Worm (Caenorhabditis elegans) whole organism, mixed stage, embryonic: ENCODE measurements around the gene srw-33.

Source experiments
- ceh-39 ChIP-seq: fragments of 150-350 bp; optimal IDR thresholded peaks from 2 replicates; lab custom pipeline; 2014; ENCODE audit warnings: missing biosample characterization, missing genetic modification characterization
- cnd-1 ChIP-seq: fragments of 200-800 bp; sonication (Bioruptor generic); optimal IDR thresholded peaks from 2 replicates; lab custom pipeline; 2018; ENCODE audit warnings: mild to moderate bottlenecking, missing genetic modification characterization, missing compliant biosample characterization
- elt-1 ChIP-seq: sonication (generic microtip); optimal IDR thresholded peaks from 2 replicates; lab custom pipeline; 2017; ENCODE audit warnings: missing genetic modification characterization, mild to moderate bottlenecking, missing compliant biosample characterization, antibody characterized with exemption, moderate library complexity, borderline replicate concordance; ENCODE audit not compliant: insufficient read depth
- nhr-76 ChIP-seq: sonication (generic microtip); optimal IDR thresholded peaks from 2 replicates; lab custom pipeline; 2017; ENCODE audit warnings: missing biosample characterization, missing genetic modification characterization

DNA sequence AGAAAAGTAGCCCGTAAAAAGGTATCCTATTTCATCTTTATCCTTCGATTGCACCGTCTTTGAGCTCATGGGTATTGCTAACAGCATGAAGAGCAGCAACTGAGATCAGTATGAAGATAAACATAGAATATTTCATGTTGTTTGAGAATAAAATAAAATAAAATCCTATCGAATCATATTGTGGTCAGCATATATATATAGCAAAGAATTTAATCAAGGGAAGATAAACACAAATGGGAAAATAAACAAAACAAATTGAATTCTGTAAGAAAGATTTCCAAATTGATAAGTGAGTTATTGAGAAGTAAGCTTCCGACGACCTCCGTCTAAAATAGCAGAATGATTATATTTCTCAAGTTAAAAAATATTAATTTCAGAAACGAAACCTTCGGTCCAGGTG lies 7.6 kb downstream of the srw-33 start, which contains the start of gene T26H5.10:
- TF ChIP-seq nhr-76 (tag; lab: Kevin White, UChicago) (no peak), cnd-1 (no peak), elt-1 (tag; lab: Kevin White, UChicago) (no peak), ceh-39 (tag; lab: Kevin White, UChicago) (no peak)
